Worm (Caenorhabditis elegans) whole organism, L1 larva: ENCODE measurements around the gene F42A6.2.

ENCODE experiments used
- C04F5.9 ChIP-seq: sonication (generic microtip); optimal IDR thresholded peaks from 2 replicates; lab custom pipeline; 2016; ENCODE audit warnings: missing genetic modification characterization, missing compliant biosample characterization
- C34B4.2 ChIP-seq: sonication (generic microtip); optimal IDR thresholded peaks from 2 replicates; lab custom pipeline; 2017; ENCODE audit warnings: mild to moderate bottlenecking, missing genetic modification characterization, missing compliant biosample characterization
- aha-1 ChIP-seq: fragments of 150-350 bp; optimal IDR thresholded peaks from 2 replicates; lab custom pipeline; 2014; ENCODE audit warnings: missing biosample characterization, missing genetic modification characterization
- aly-2 ChIP-seq: fragments of 150-350 bp; optimal IDR thresholded peaks from 2 replicates; lab custom pipeline; 2014; ENCODE audit warnings: missing biosample characterization, missing genetic modification characterization
- ama-1 ChIP-seq: fragments of 150-350 bp; optimal IDR thresholded peaks from 2 replicates; lab custom pipeline; 2014
- blmp-1 ChIP-seq: fragments of 150-350 bp; optimal IDR thresholded peaks from 2 replicates; lab custom pipeline; 2014; ENCODE audit warnings: missing biosample characterization, missing genetic modification characterization
- ceh-63 ChIP-seq: fragments of 200-800 bp; sonication (Bioruptor generic); optimal IDR thresholded peaks from 2 replicates; lab custom pipeline; 2018; ENCODE audit warnings: mild to moderate bottlenecking, missing genetic modification characterization, missing compliant biosample characterization
- ceh-8 ChIP-seq: fragments of 200-800 bp; sonication (Bioruptor generic); optimal IDR thresholded peaks from 2 replicates; lab custom pipeline; 2018; ENCODE audit warnings: mild to moderate bottlenecking, missing genetic modification characterization, moderate library complexity, missing compliant biosample characterization
- ceh-82 ChIP-seq, 3 experiments: fragments of 150-350 bp in 1 of 3; sonication (generic microtip) in 2 of 3; optimal IDR thresholded peaks; 2 replicates each; lab custom pipeline; 2014 to 2017; ENCODE audit warnings: missing biosample characterization in 3 of 3, missing genetic modification characterization in 3 of 3
- ceh-90 ChIP-seq: sonication (generic microtip); optimal IDR thresholded peaks from 2 replicates; lab custom pipeline; 2016; ENCODE audit warnings: missing genetic modification characterization, missing compliant biosample characterization
- efl-1 ChIP-seq, 4 experiments: fragments of 150-350 bp; optimal IDR thresholded peaks in 3 of 4; peaks in 1 of 4; 1 replicate in 1 of 4; 2 replicates in 3 of 4; lab custom pipeline; 2014; ENCODE audit warnings: missing biosample characterization in 2 of 4, missing genetic modification characterization in 2 of 4, missing genetic modification reagents in 2 of 4
- efl-3 ChIP-seq: fragments of 200-800 bp; sonication (Bioruptor generic); optimal IDR thresholded peaks from 2 replicates; lab custom pipeline; 2018; ENCODE audit warnings: mild to moderate bottlenecking, missing genetic modification characterization, missing compliant biosample characterization
- egl-27 ChIP-seq, 2 experiments: fragments of 150-350 bp in 1 of 2; sonication (generic microtip); optimal IDR thresholded peaks; 3 replicates each; lab custom pipeline; 2017 to 2018; ENCODE audit warnings: missing biosample characterization in 2 of 2, missing genetic modification characterization in 2 of 2, missing genetic modification reagents in 2 of 2
- elt-2 ChIP-seq: sonication (generic microtip); optimal IDR thresholded peaks from 2 replicates; lab custom pipeline; 2016; ENCODE audit warnings: missing genetic modification characterization, mild to moderate bottlenecking, inconsistent platforms, missing compliant biosample characterization, missing genetic modification reagents
- elt-3 ChIP-seq, 6 experiments: fragments of 150-350 bp in 1 of 6; sonication (generic microtip); optimal IDR thresholded peaks; 2 replicates each; lab custom pipeline; 2017 to 2018; ENCODE audit warnings: missing biosample characterization in 6 of 6, missing genetic modification characterization in 6 of 6, inconsistent platforms in 1 of 6
- ets-5 ChIP-seq: fragments of 200-800 bp; sonication (Bioruptor generic); IDR thresholded peaks from 2 replicates; pipeline ENCODE4 v1.3.6; 2022; ENCODE audit warnings: missing genetic modification characterization, missing compliant biosample characterization
- fkh-4 ChIP-seq: sonication (generic microtip); optimal IDR thresholded peaks from 2 replicates; lab custom pipeline; 2016; ENCODE audit warnings: missing compliant biosample characterization, missing genetic modification characterization, borderline replicate concordance
- grh-1 ChIP-seq: fragments of 200-800 bp; sonication (Bioruptor generic); IDR thresholded peaks from 2 replicates; pipeline ENCODE4 v1.3.6; 2022; ENCODE audit warnings: missing genetic modification reagents, missing genetic modification characterization, missing compliant biosample characterization
- hlh-4 ChIP-seq: sonication (generic microtip); optimal IDR thresholded peaks from 2 replicates; lab custom pipeline; 2016; ENCODE audit warnings: mild to moderate bottlenecking, missing genetic modification characterization, missing compliant biosample characterization
- jun-1 ChIP-seq: fragments of 150-350 bp; optimal IDR thresholded peaks from 2 replicates; lab custom pipeline; 2014; ENCODE audit warnings: missing biosample characterization, missing genetic modification reagents, missing genetic modification characterization
- lin-35 ChIP-seq, 2 experiments: fragments of 150-350 bp; optimal IDR thresholded peaks; 2 replicates each; lab custom pipeline; 2014; ENCODE audit warnings: missing biosample characterization in 2 of 2, missing genetic modification characterization in 2 of 2, missing genetic modification reagents in 2 of 2
- lin-39 ChIP-seq: fragments of 150-350 bp; optimal IDR thresholded peaks from 2 replicates; lab custom pipeline; 2014; ENCODE audit warnings: missing biosample characterization, missing genetic modification reagents, missing genetic modification characterization
- lir-3 ChIP-seq: sonication (generic microtip); optimal IDR thresholded peaks from 2 replicates; lab custom pipeline; 2016; ENCODE audit warnings: mild to moderate bottlenecking, missing genetic modification characterization, moderate library complexity, missing compliant biosample characterization; ENCODE audit not compliant: poor library complexity
- lsy-2 ChIP-seq, 2 experiments: fragments of 150-350 bp; optimal IDR thresholded peaks; 2 replicates each; lab custom pipeline; 2014; ENCODE audit warnings: missing biosample characterization in 2 of 2, missing genetic modification characterization in 2 of 2
- mep-1 ChIP-seq: fragments of 150-350 bp; optimal IDR thresholded peaks from 2 replicates; lab custom pipeline; 2014; ENCODE audit warnings: missing biosample characterization, missing genetic modification characterization
- nhr-19 ChIP-seq: fragments of 200-800 bp; sonication (Bioruptor generic); conservative IDR thresholded peaks from 2 replicates; pipeline ENCODE4 v1.3.6; 2022; ENCODE audit warnings: missing genetic modification characterization, missing compliant biosample characterization
- nhr-28 ChIP-seq: fragments of 150-350 bp; optimal IDR thresholded peaks from 2 replicates; lab custom pipeline; 2014; ENCODE audit warnings: missing biosample characterization, missing genetic modification characterization
- nhr-47 ChIP-seq: sonication (generic microtip); optimal IDR thresholded peaks from 2 replicates; lab custom pipeline; 2016; ENCODE audit warnings: mild to moderate bottlenecking, missing genetic modification characterization, moderate library complexity, missing compliant biosample characterization
- nhr-71 ChIP-seq: sonication (generic microtip); optimal IDR thresholded peaks from 2 replicates; lab custom pipeline; 2016; ENCODE audit warnings: mild to moderate bottlenecking, missing genetic modification characterization, moderate library complexity, missing compliant biosample characterization
- nhr-76 ChIP-seq: sonication (generic microtip); optimal IDR thresholded peaks from 2 replicates; lab custom pipeline; 2017; ENCODE audit warnings: missing biosample characterization, missing genetic modification characterization
- nhr-85 ChIP-seq: sonication (generic microtip); peaks from one replicate; lab custom pipeline; 2016; ENCODE audit warnings: missing genetic modification characterization, inconsistent platforms, missing compliant biosample characterization
- nhr-90 ChIP-seq: sonication (generic microtip); optimal IDR thresholded peaks from 2 replicates; lab custom pipeline; 2016; ENCODE audit warnings: mild to moderate bottlenecking, missing genetic modification characterization, missing compliant biosample characterization; ENCODE audit not compliant: poor library complexity
- pag-3 ChIP-seq: sonication (generic microtip); optimal IDR thresholded peaks from 2 replicates; lab custom pipeline; 2017; ENCODE audit warnings: missing genetic modification characterization, mild to moderate bottlenecking, missing compliant biosample characterization, antibody characterized with exemption, borderline replicate concordance; ENCODE audit not compliant: insufficient read depth
- pax-3 ChIP-seq: fragments of 200-800 bp; sonication (Bioruptor generic); optimal IDR thresholded peaks from 2 replicates; lab custom pipeline; 2018; ENCODE audit warnings: mild to moderate bottlenecking, missing genetic modification characterization, moderate library complexity, missing compliant biosample characterization
- pqm-1 ChIP-seq: sonication (generic microtip); optimal IDR thresholded peaks from 3 replicates; lab custom pipeline; 2017; ENCODE audit warnings: missing biosample characterization, missing genetic modification characterization
- rnt-1 ChIP-seq: sonication (generic microtip); optimal IDR thresholded peaks from 2 replicates; lab custom pipeline; 2016; ENCODE audit warnings: mild to moderate bottlenecking, missing genetic modification characterization, moderate library complexity, missing compliant biosample characterization
- snpc-4 ChIP-seq: fragments of 150-350 bp; optimal IDR thresholded peaks from 2 replicates; lab custom pipeline; 2014; ENCODE audit warnings: missing biosample characterization, missing genetic modification characterization
- snu-23 ChIP-seq: sonication (generic microtip); optimal IDR thresholded peaks from 2 replicates; lab custom pipeline; 2016; ENCODE audit warnings: missing genetic modification characterization, missing compliant biosample characterization
- sup-37 ChIP-seq: fragments of 200-800 bp; sonication (Bioruptor generic); optimal IDR thresholded peaks from 2 replicates; lab custom pipeline; 2018; ENCODE audit warnings: mild to moderate bottlenecking, missing genetic modification characterization, missing compliant biosample characterization
- swsn-7 ChIP-seq: sonication (generic microtip); optimal IDR thresholded peaks from 2 replicates; lab custom pipeline; 2016; ENCODE audit warnings: missing genetic modification characterization, missing compliant biosample characterization
- tbx-2 ChIP-seq: sonication (generic microtip); optimal IDR thresholded peaks from 2 replicates; lab custom pipeline; 2016; ENCODE audit warnings: missing genetic modification characterization, missing compliant biosample characterization
- tlp-1 ChIP-seq: fragments of 150-350 bp; optimal IDR thresholded peaks from 2 replicates; lab custom pipeline; 2014; ENCODE audit warnings: missing biosample characterization, missing genetic modification characterization
- unc-98 ChIP-seq: fragments of 200-800 bp; sonication (Bioruptor generic); IDR thresholded peaks from 2 replicates; pipeline ENCODE4 v1.3.6; 2022; ENCODE audit warnings: missing genetic modification characterization, missing compliant biosample characterization
- ztf-4 ChIP-seq: fragments of 150-350 bp; optimal IDR thresholded peaks from 2 replicates; lab custom pipeline; 2014; ENCODE audit warnings: missing biosample characterization, missing genetic modification characterization

Gene F42A6.2

ce11 chrIV:3336585-3336984 is 4.7 kb upstream of the F42A6.2 start, which contains the start of gene F42A6.6:
Gene F42A6.6 (minus strand): TSS chrIV:3336873.
- TF ChIP-seq grh-1 = no peak
- peak; percentile 8 for TF ChIP-seq ztf-4 (tag; lab: Kevin White, UChicago)
- no peak for TF ChIP-seq ceh-90 (tag; lab: Kevin White, UChicago)
- TF ChIP-seq nhr-85 = peak; percentile 64
- TF ChIP-seq lin-35 (GFP tag; optimal IDR thresholded peaks at IDR 0.05; lab: Kevin White, UChicago) = peak in 1 of 2 experiments; percentile 29
- peak; percentile 47 for TF ChIP-seq aly-2 (tag; lab: Kevin White, UChicago)
- 0 out of 2 replicates have a peak, but pooled peaks have one; percentile 13 for TF ChIP-seq nhr-19
- TF ChIP-seq elt-2 (tag; lab: Kevin White, UChicago) = peak; percentile 6
- peak; percentile 8 to 35 for TF ChIP-seq efl-1 (optimal IDR thresholded peaks at IDR 0.05; lab: Kevin White, UChicago)
- peak in 1 of 2 experiments; percentile 71 for TF ChIP-seq efl-1 (GFP tag; optimal IDR thresholded peaks at IDR 0.05 in 1 of 2; lab: Kevin White, UChicago)
- TF ChIP-seq tbx-2 = peak; percentile 5
- peak in 1 of 2 experiments; percentile 13 for TF ChIP-seq lsy-2 (tag; optimal IDR thresholded peaks at IDR 0.05; lab: Kevin White, UChicago)
- TF ChIP-seq blmp-1 (tag; lab: Kevin White, UChicago) = no peak
- peak; percentile 88 for TF ChIP-seq ama-1 (lab: Kevin White, UChicago)
- TF ChIP-seq snu-23 (GFP tag; lab: Kevin White, UChicago) = peak; percentile 18
- peak; percentile 6 for TF ChIP-seq swsn-7
- peak; percentile 22 for TF ChIP-seq nhr-47 (tag; lab: Kevin White, UChicago)
- peak; percentile 40 for TF ChIP-seq nhr-71 (tag; lab: Kevin White, UChicago)
- no peak for TF ChIP-seq hlh-4 (tag; lab: Kevin White, UChicago)

DNA sequence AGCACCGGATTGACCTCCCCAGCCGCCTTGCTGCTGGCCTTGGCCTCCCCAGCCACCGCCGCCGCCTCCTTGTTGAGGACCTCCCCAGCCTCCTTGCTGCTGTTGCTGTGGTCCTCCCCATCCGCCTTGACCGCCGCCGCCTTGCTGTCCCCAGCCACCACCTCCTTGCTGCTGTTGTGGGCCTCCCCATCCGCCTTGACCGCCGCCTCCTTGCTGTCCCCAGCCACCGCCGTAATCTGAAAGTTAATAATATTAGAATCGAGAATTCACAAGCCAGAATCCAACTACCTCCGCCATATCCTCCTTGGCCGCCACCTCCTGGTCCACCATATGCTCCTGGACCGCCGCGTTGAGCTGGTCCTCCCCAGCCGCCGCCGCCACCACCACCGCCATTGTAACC is 4.0 kb upstream of the F42A6.2 start:
- TF ChIP-seq ceh-8 (peak; percentile 89), lir-3 (tag; lab: Kevin White, UChicago) (no peak)

- no peak for TF ChIP-seq efl-1 (optimal IDR thresholded peaks at IDR 0.05; lab: Kevin White, UChicago)
- TF ChIP-seq efl-1 (GFP tag; optimal IDR thresholded peaks at IDR 0.05 in 1 of 2; lab: Kevin White, UChicago) = peak in 1 of 2 experiments; percentile 81
- no peak for TF ChIP-seq hlh-4 (tag; lab: Kevin White, UChicago)
Observed at ce11 chrIV:3338176-3338575, 3.1 kb upstream of the F42A6.2 start.

DNA sequence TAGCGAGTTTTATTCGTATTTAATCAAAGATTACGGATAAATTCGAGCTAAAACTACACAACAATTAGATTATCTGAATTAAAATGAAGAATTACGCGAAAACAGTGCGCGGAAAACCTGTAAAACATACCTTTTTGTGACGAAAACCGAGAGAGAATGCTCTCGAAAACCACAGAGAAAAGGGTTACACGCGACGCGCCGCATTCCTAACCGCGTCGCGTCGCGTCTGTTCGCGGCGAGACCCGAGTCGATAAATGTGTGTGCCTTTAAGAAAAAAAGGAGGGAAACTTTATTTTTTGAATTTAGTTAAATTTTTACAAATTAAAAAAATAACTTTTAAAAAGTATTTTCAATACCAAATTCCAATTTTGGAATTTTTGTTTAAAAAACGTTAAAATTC is 2.6 kb upstream of the F42A6.2 start, which contains the start of gene hrpa-1:
Gene hrpa-1 (minus strand): TSS at position 192 of the 400 bp plus-strand sequence.
- TF ChIP-seq lin-35 (GFP tag; optimal IDR thresholded peaks at IDR 0.05; lab: Kevin White, UChicago) (peak; percentile 96 to 97), elt-2 (tag; lab: Kevin White, UChicago) (peak; percentile 8), unc-98 (GFP tag; lab: Robert Waterston, UW) (no peak), aha-1 (peak; percentile 13), pax-3 (tag; lab: Kevin White, UChicago) (peak; percentile 33), pag-3 (no peak), nhr-28 (no peak), ets-5 (GFP tag; lab: Robert Waterston, UW) (no peak), efl-3 (GFP tag; lab: Kevin White, UChicago) (no peak), ceh-8 (peak; percentile 20), nhr-76 (tag; lab: Kevin White, UChicago) (no peak), tlp-1 (tag; lab: Kevin White, UChicago) (no peak), lin-39 (tag; lab: Kevin White, UChicago) (peak; percentile 89), efl-1 (optimal IDR thresholded peaks at IDR 0.05; lab: Kevin White, UChicago) (peak; percentile 97 to 99), efl-1 (GFP tag; optimal IDR thresholded peaks at IDR 0.05 in 1 of 2; lab: Kevin White, UChicago) (peak; percentile 96 to 99), snpc-4 (tag; lab: Kevin White, UChicago) (peak; percentile 68), ztf-4 (tag; lab: Kevin White, UChicago) (peak; percentile 26), egl-27 (tag; optimal IDR thresholded peaks at IDR 0.05; lab: Kevin White, UChicago) (no peak), ceh-90 (tag; lab: Kevin White, UChicago) (peak; percentile 34), pqm-1 (tag; lab: Kevin White, UChicago) (no peak), jun-1 (tag; lab: Kevin White, UChicago) (peak; percentile 75), ama-1 (lab: Kevin White, UChicago) (no peak), fkh-4 (tag; lab: Kevin White, UChicago) (peak; percentile 36), C34B4.2 (no peak), snu-23 (GFP tag; lab: Kevin White, UChicago) (peak; percentile 89), ceh-82 (tag; optimal IDR thresholded peaks at IDR 0.05; lab: Kevin White, UChicago) (peak; percentile 86 to 95 (median 87)), rnt-1 (tag; lab: Kevin White, UChicago) (peak; percentile 92), nhr-19 (peak; percentile 88), mep-1 (tag; lab: Kevin White, UChicago) (peak; percentile 94), ceh-63 (GFP tag; lab: Kevin White, UChicago) (no peak), elt-3 (tag; optimal IDR thresholded peaks at IDR 0.05; lab: Kevin White, UChicago) (peak in 2 of 6 experiments; percentile 64 to 77), C04F5.9 (tag; lab: Kevin White, UChicago) (peak; percentile 52), sup-37 (no peak), nhr-90 (peak; percentile 80)
